Worm (Caenorhabditis elegans) whole organism, midembryonic: Measurements from ENCODE around the gene F12A10.9.
"Not testable (repeated sequence)": the region's sequence is repeated elsewhere in the genome, so short reads cannot be mapped to it uniquely, and the experiment has no call there.

Source experiments
- T22C8.4 ChIP-seq: fragments of 200-800 bp; sonication (Bioruptor generic); IDR thresholded peaks from 2 replicates; pipeline ENCODE4 v1.3.6; 2022; ENCODE audit warnings: missing genetic modification characterization, missing compliant biosample characterization
- cog-1 ChIP-seq: sonication (generic microtip); optimal IDR thresholded peaks from 2 replicates; lab custom pipeline; 2016; ENCODE audit warnings: missing genetic modification characterization, missing compliant biosample characterization
- flt-1 ChIP-seq: fragments of 200-800 bp; sonication (Bioruptor generic); IDR thresholded peaks from 2 replicates; pipeline ENCODE4 v1.3.6; 2022; ENCODE audit warnings: missing genetic modification characterization, missing compliant biosample characterization
- klf-2 ChIP-seq: fragments of 200-800 bp; sonication (Bioruptor generic); conservative IDR thresholded peaks from 2 replicates; pipeline ENCODE4 v1.3.6; 2022; ENCODE audit warnings: missing genetic modification reagents, missing genetic modification characterization, missing compliant biosample characterization
- med-1 ChIP-seq: sonication (generic microtip); optimal IDR thresholded peaks from 2 replicates; lab custom pipeline; 2017; ENCODE audit warnings: missing genetic modification characterization, mild to moderate bottlenecking, missing compliant biosample characterization, antibody characterized with exemption, missing genetic modification reagents; ENCODE audit not compliant: insufficient read depth
- ref-1 ChIP-seq: fragments of 200-800 bp; sonication (Bioruptor generic); conservative IDR thresholded peaks from 2 replicates; pipeline ENCODE4 v1.3.6; 2022; ENCODE audit warnings: missing genetic modification reagents, missing genetic modification characterization, missing compliant biosample characterization
- tab-1 ChIP-seq: fragments of 200-800 bp; sonication (Bioruptor generic); IDR thresholded peaks from 2 replicates; pipeline ENCODE4 v1.3.6; 2022; ENCODE audit warnings: missing genetic modification characterization, missing compliant biosample characterization
- ztf-23 ChIP-seq: fragments of 200-800 bp; sonication (Bioruptor generic); IDR thresholded peaks from 2 replicates; pipeline ENCODE4 v1.3.6; 2022; ENCODE audit warnings: missing genetic modification reagents, missing genetic modification characterization, missing compliant biosample characterization
- ztf-29 ChIP-seq: fragments of 200-800 bp; sonication (Bioruptor generic); IDR thresholded peaks from 2 replicates; pipeline ENCODE4 v1.3.6; 2022; ENCODE audit warnings: missing genetic modification reagents, missing genetic modification characterization, missing compliant biosample characterization

- TF ChIP-seq ref-1 (GFP tag; lab: Robert Waterston, UW); flt-1; tab-1 (GFP tag; lab: Robert Waterston, UW); ztf-29 (GFP tag; lab: Robert Waterston, UW); T22C8.4 (GFP tag; lab: Robert Waterston, UW); klf-2 (GFP tag; lab: Robert Waterston, UW); ztf-23 (GFP tag; lab: Robert Waterston, UW); med-1 (GFP tag; lab: Kevin White, UChicago); cog-1: not testable (repeated sequence)
Measured at ce11 chrII:5534939-5535338, 36.5 kb downstream of the F12A10.9 start, which contains the start of gene hlh-25.
